Fruit fly (Drosophila melanogaster) whole organism, embryonic: ENCODE data around the gene mRpS9.

Experiments used
- Atf6 ChIP-seq: fragments of 200-800 bp; sonication (Bioruptor generic); IDR thresholded peaks from 2 replicates; pipeline ENCODE4 v1.3.6; 2022; ENCODE audit warnings: missing biosample characterization, missing genetic modification characterization
- Bteb2 ChIP-seq: fragments of 200-800 bp; sonication (Bioruptor generic); optimal IDR thresholded peaks from 2 replicates; lab custom pipeline; 2016; ENCODE audit warnings: missing biosample characterization, missing genetic modification characterization
- CG11093 ChIP-seq: fragments of 200-800 bp; sonication (Bioruptor generic); IDR thresholded peaks from 3 replicates; pipeline ENCODE4 v1.3.6; 2022; ENCODE audit warnings: missing biosample characterization, missing genetic modification characterization
- CG12155 ChIP-seq: fragments of 200-800 bp; sonication (Bioruptor generic); optimal IDR thresholded peaks from 3 replicates; lab custom pipeline; 2016; ENCODE audit warnings: missing biosample characterization, missing genetic modification characterization
- CG13424 ChIP-seq: fragments of 200-800 bp; sonication (Bioruptor generic); optimal IDR thresholded peaks from 2 replicates; lab custom pipeline; 2019; ENCODE audit warnings: missing biosample characterization, mild to moderate bottlenecking, missing genetic modification characterization, moderate library complexity
- CG16815 ChIP-seq: fragments of 200-800 bp; sonication (Bioruptor generic); optimal IDR thresholded peaks from 3 replicates; lab custom pipeline; 2017; ENCODE audit warnings: missing biosample characterization, mild to moderate bottlenecking, missing genetic modification characterization
- CG17912 ChIP-seq: fragments of 200-800 bp; sonication (Bioruptor generic); optimal IDR thresholded peaks from 2 replicates; lab custom pipeline; 2018; ENCODE audit warnings: missing biosample characterization, mild to moderate bottlenecking, missing genetic modification characterization
- CG2116 ChIP-seq: fragments of 200-800 bp; sonication (Bioruptor generic); optimal IDR thresholded peaks from 3 replicates; lab custom pipeline; 2018; ENCODE audit warnings: missing biosample characterization, mild to moderate bottlenecking, missing genetic modification characterization
- CG30020 ChIP-seq: fragments of 200-800 bp; optimal IDR thresholded peaks from 2 replicates; lab custom pipeline; 2019; ENCODE audit warnings: missing biosample characterization, mild to moderate bottlenecking, missing genetic modification characterization, moderate library complexity
- CG32532 ChIP-seq: fragments of 200-800 bp; sonication (Bioruptor generic); IDR thresholded peaks from 2 replicates; pipeline ENCODE4 v1.3.6; 2022; ENCODE audit warnings: missing biosample characterization, missing genetic modification characterization
- CG3407 ChIP-seq: fragments of 200-800 bp; sonication (Bioruptor generic); optimal IDR thresholded peaks from 2 replicates; lab custom pipeline; 2018; ENCODE audit warnings: missing biosample characterization, mild to moderate bottlenecking, missing genetic modification characterization
- CG3847 ChIP-seq: fragments of 200-800 bp; sonication (Bioruptor generic); IDR thresholded peaks from 2 replicates; pipeline ENCODE4 v1.3.6; 2022; ENCODE audit warnings: missing biosample characterization, missing genetic modification characterization
- CG6254 ChIP-seq: fragments of 200-800 bp; sonication (Bioruptor generic); optimal IDR thresholded peaks from 3 replicates; lab custom pipeline; 2017; ENCODE audit warnings: mild to moderate bottlenecking, missing biosample characterization, missing genetic modification reagents, missing genetic modification characterization
- CG6689 ChIP-seq: fragments of 200-800 bp; sonication (Bioruptor generic); IDR thresholded peaks from 2 replicates; pipeline ENCODE4 v1.3.6; 2022; ENCODE audit warnings: missing biosample characterization, missing genetic modification characterization
- CG7357 ChIP-seq: fragments of 200-800 bp; sonication (Bioruptor generic); IDR thresholded peaks from 3 replicates; pipeline ENCODE4 v1.3.6; 2022; ENCODE audit warnings: missing biosample characterization, missing genetic modification characterization
- CG7928 ChIP-seq: fragments of 200-800 bp; sonication (Bioruptor generic); optimal IDR thresholded peaks from 2 replicates; lab custom pipeline; 2017; ENCODE audit warnings: missing biosample characterization, mild to moderate bottlenecking, missing genetic modification characterization
- CG7963 ChIP-seq: fragments of 200-800 bp; sonication (Bioruptor generic); IDR thresholded peaks from 3 replicates; pipeline ENCODE4 v1.3.6; 2022; ENCODE audit warnings: missing biosample characterization, missing genetic modification characterization; ENCODE audit not compliant: partially characterized antibody
- CG9437 ChIP-seq: fragments of 200-800 bp; sonication (Bioruptor generic); optimal IDR thresholded peaks from 2 replicates; lab custom pipeline; 2018; ENCODE audit warnings: missing biosample characterization, mild to moderate bottlenecking, missing genetic modification characterization
- CHES-1-like ChIP-seq: fragments of 200-800 bp; sonication (Bioruptor generic); optimal IDR thresholded peaks from 2 replicates; lab custom pipeline; 2016; ENCODE audit warnings: missing biosample characterization, missing genetic modification characterization
- D19B ChIP-seq: fragments of 200-800 bp; sonication (Bioruptor generic); optimal IDR thresholded peaks from 2 replicates; lab custom pipeline; 2017; ENCODE audit warnings: missing biosample characterization, mild to moderate bottlenecking, missing genetic modification characterization
- Dek ChIP-seq: fragments of 200-800 bp; sonication (Bioruptor generic); optimal IDR thresholded peaks from 3 replicates; lab custom pipeline; 2019; ENCODE audit warnings: missing biosample characterization, mild to moderate bottlenecking, missing genetic modification characterization, moderate library complexity
- Doc3 ChIP-seq: fragments of 200-800 bp; sonication (Bioruptor generic); IDR thresholded peaks from 3 replicates; pipeline ENCODE4 v1.3.6; 2022; ENCODE audit warnings: missing biosample characterization, missing genetic modification characterization; ENCODE audit not compliant: partially characterized antibody
- Eip74EF ChIP-seq, 2 experiments: fragments of 200-800 bp in 1 of 2; fragments of >200 bp in 1 of 2; sonication (Bioruptor generic) in 1 of 2; optimal IDR thresholded peaks; 2 replicates each; lab custom pipeline; 2017 to 2019; ENCODE audit warnings: missing biosample characterization in 2 of 2, missing genetic modification characterization in 2 of 2, mild to moderate bottlenecking in 1 of 2, moderate library complexity in 1 of 2
- Fer2 ChIP-seq: fragments of 200-800 bp; sonication (Bioruptor generic); optimal IDR thresholded peaks from 2 replicates; lab custom pipeline; 2018; ENCODE audit warnings: missing biosample characterization, mild to moderate bottlenecking, missing genetic modification characterization, moderate library complexity
- Hmx ChIP-seq: fragments of 200-800 bp; sonication (Bioruptor generic); optimal IDR thresholded peaks from 2 replicates; lab custom pipeline; 2016; ENCODE audit warnings: missing biosample characterization, missing genetic modification characterization
- Hr3 ChIP-seq: fragments of 200-800 bp; sonication (Bioruptor generic); optimal IDR thresholded peaks from 3 replicates; lab custom pipeline; 2016; ENCODE audit warnings: missing biosample characterization, missing genetic modification characterization
- Hr78 ChIP-seq, 2 experiments: fragments of 200-800 bp in 1 of 2; fragments of >200 bp in 1 of 2; sonication (Bioruptor generic) in 1 of 2; optimal IDR thresholded peaks; 2 replicates each; lab custom pipeline; 2017 to 2019; ENCODE audit warnings: missing biosample characterization in 2 of 2, missing genetic modification characterization in 2 of 2, mild to moderate bottlenecking in 1 of 2, moderate library complexity in 1 of 2
- Med ChIP-seq: fragments of 200-800 bp; sonication (Bioruptor generic); peaks from one replicate; lab custom pipeline; 2016; ENCODE audit warnings: missing biosample characterization, missing genetic modification characterization, mild to moderate bottlenecking, inconsistent platforms, moderate library complexity
- Myb ChIP-seq: fragments of 200-800 bp; sonication (Bioruptor generic); optimal IDR thresholded peaks from 2 replicates; lab custom pipeline; 2016; ENCODE audit warnings: missing biosample characterization, missing genetic modification characterization
- NC2β ChIP-seq: fragments of 200-800 bp; sonication (Bioruptor generic); optimal IDR thresholded peaks from 2 replicates; lab custom pipeline; 2016; ENCODE audit warnings: missing biosample characterization, missing genetic modification characterization
- Oaz ChIP-seq: fragments of 200-800 bp; sonication (Bioruptor generic); IDR thresholded peaks from 2 replicates; pipeline ENCODE4 v1.3.6; 2022; ENCODE audit warnings: missing biosample characterization, missing genetic modification characterization
- Side ChIP-seq: fragments of 200-800 bp; sonication (Bioruptor generic); optimal IDR thresholded peaks from 2 replicates; lab custom pipeline; 2016; ENCODE audit warnings: missing biosample characterization, missing genetic modification characterization
- ash1 ChIP-seq: fragments of 200-800 bp; sonication (Bioruptor generic); optimal IDR thresholded peaks from 2 replicates; lab custom pipeline; 2018; ENCODE audit warnings: missing biosample characterization, mild to moderate bottlenecking, missing genetic modification characterization
- ato ChIP-seq: fragments of 200-800 bp; sonication (Bioruptor generic); IDR thresholded peaks from 2 replicates; pipeline ENCODE4 v1.3.6; 2022; ENCODE audit warnings: missing biosample characterization, missing genetic modification characterization; ENCODE audit not compliant: partially characterized antibody
- crc ChIP-seq: fragments of 200-800 bp; sonication (Bioruptor generic); optimal IDR thresholded peaks from 2 replicates; lab custom pipeline; 2016; ENCODE audit warnings: missing biosample characterization, missing genetic modification characterization
- crp ChIP-seq, 2 experiments: fragments of 200-800 bp; sonication (Bioruptor generic); optimal IDR thresholded peaks; 2 replicates in 1 of 2; 3 replicates in 1 of 2; lab custom pipeline; 2017; ENCODE audit warnings: missing biosample characterization in 2 of 2, missing genetic modification characterization in 2 of 2, mild to moderate bottlenecking in 1 of 2, moderate library complexity in 1 of 2
- dysf ChIP-seq: fragments of 200-800 bp; sonication (Bioruptor generic); IDR thresholded peaks from 3 replicates; pipeline ENCODE4 v1.3.6; 2022; ENCODE audit warnings: missing biosample characterization, missing genetic modification characterization
- fd3F ChIP-seq: fragments of 200-800 bp; sonication (Bioruptor generic); optimal IDR thresholded peaks from 2 replicates; lab custom pipeline; 2018; ENCODE audit warnings: missing biosample characterization, mild to moderate bottlenecking, missing genetic modification characterization, moderate library complexity
- ftz-f1 ChIP-seq: fragments of 200-800 bp; sonication (Bioruptor generic); optimal IDR thresholded peaks from 2 replicates; lab custom pipeline; 2016; ENCODE audit warnings: missing biosample characterization, missing genetic modification characterization
- knrl ChIP-seq: fragments of 200-800 bp; sonication (Bioruptor generic); IDR thresholded peaks from 3 replicates; pipeline ENCODE4 v1.3.6; 2022; ENCODE audit warnings: missing biosample characterization, missing genetic modification characterization; ENCODE audit not compliant: partially characterized antibody
- mam ChIP-seq: fragments of 200-800 bp; sonication (Bioruptor generic); optimal IDR thresholded peaks from 3 replicates; lab custom pipeline; 2016; ENCODE audit warnings: missing biosample characterization, missing genetic modification characterization
- pb ChIP-seq: fragments of 200-800 bp; sonication (Bioruptor generic); optimal IDR thresholded peaks from 3 replicates; lab custom pipeline; 2016; ENCODE audit warnings: missing biosample characterization, missing genetic modification characterization
- pfk ChIP-seq: fragments of 200-800 bp; sonication (Bioruptor generic); optimal IDR thresholded peaks from 2 replicates; lab custom pipeline; 2018; ENCODE audit warnings: missing biosample characterization, mild to moderate bottlenecking, missing genetic modification characterization, moderate library complexity
- slp2 ChIP-seq: fragments of 200-800 bp; sonication (Bioruptor generic); optimal IDR thresholded peaks from 2 replicates; lab custom pipeline; 2016; ENCODE audit warnings: missing biosample characterization, missing genetic modification characterization
- ssp ChIP-seq: fragments of 200-800 bp; sonication (Bioruptor generic); IDR thresholded peaks from 2 replicates; pipeline ENCODE4 v1.3.6; 2022; ENCODE audit warnings: missing biosample characterization, missing genetic modification characterization
- tio ChIP-seq: fragments of 200-800 bp; sonication (Bioruptor generic); optimal IDR thresholded peaks from 2 replicates; lab custom pipeline; 2017; ENCODE audit warnings: missing biosample characterization, missing genetic modification characterization, inconsistent platforms
- tna ChIP-seq: fragments of 200-800 bp; sonication (Bioruptor generic); IDR thresholded peaks from 2 replicates; pipeline ENCODE4 v1.3.6; 2022; ENCODE audit warnings: missing biosample characterization, missing genetic modification characterization; ENCODE audit not compliant: partially characterized antibody
- zen ChIP-seq: fragments of 200-800 bp; sonication (Bioruptor generic); optimal IDR thresholded peaks from 3 replicates; lab custom pipeline; 2018; ENCODE audit warnings: missing biosample characterization, mild to moderate bottlenecking, missing genetic modification characterization, moderate library complexity
- zf30C ChIP-seq: fragments of 200-800 bp; sonication (Bioruptor generic); optimal IDR thresholded peaks from 3 replicates; lab custom pipeline; 2018; ENCODE audit warnings: missing biosample characterization, mild to moderate bottlenecking, missing genetic modification characterization
- zfh2 ChIP-seq: fragments of 200-800 bp; sonication (Bioruptor generic); optimal IDR thresholded peaks from 2 replicates; lab custom pipeline; 2016; ENCODE audit warnings: missing biosample characterization, missing genetic modification characterization

The mRpS9 gene

DNA sequence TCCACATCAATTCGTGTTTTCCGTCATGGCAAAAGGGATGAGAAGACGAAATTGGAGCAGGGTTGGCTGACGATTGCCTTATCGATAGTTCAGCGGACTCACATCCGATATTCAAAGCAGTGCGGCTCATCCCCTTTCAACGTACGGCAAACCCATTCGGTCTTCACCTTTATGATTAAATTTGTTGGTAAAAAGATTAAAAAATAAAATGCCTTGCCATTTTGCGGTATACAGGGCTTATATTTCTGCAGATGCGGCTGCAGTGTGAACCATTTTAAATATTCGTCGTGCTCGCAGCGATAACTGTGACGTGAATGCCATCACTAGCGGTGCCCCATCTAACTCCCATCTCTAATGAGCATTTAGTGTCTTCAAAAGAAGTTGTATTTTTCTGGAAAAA, 4.8 kb upstream of the mRpS9 start, which contains the start of the genes Taf7 and EMC1 (continued):
- TF ChIP-seq CG13424 (tag; lab: Kevin White, UChicago): peak; percentile 47
- TF ChIP-seq Doc3 (GFP tag; lab: Robert Waterston, UW): peak; percentile 89
- TF ChIP-seq D19B: no peak
- no peak for TF ChIP-seq CG11093 (GFP tag; lab: Robert Waterston, UW)
- peak; percentile 82 for TF ChIP-seq CG7928 (GFP tag; lab: Kevin White, UChicago)
- peak; percentile 100 for TF ChIP-seq knrl (GFP tag; lab: Robert Waterston, UW)
- TF ChIP-seq tna: peak; percentile 77; the same call in 1 of the 2 replicates
- TF ChIP-seq Dek (tag; lab: Kevin White, UChicago): no peak
- peak; percentile 35 for TF ChIP-seq pb (GFP tag; lab: Kevin White, UChicago)
- TF ChIP-seq ftz-f1: peak; percentile 20
- TF ChIP-seq CG3847: peak; percentile 39; the same call in 1 of the 2 replicates
- TF ChIP-seq Med (GFP tag; lab: Kevin White, UChicago): peak; percentile 83
- peak; percentile 12 for TF ChIP-seq CG16815 (GFP tag; lab: Kevin White, UChicago)
- TF ChIP-seq zfh2 (GFP tag; lab: Kevin White, UChicago): peak; percentile 58
- TF ChIP-seq slp2 (GFP tag; lab: Kevin White, UChicago): peak; percentile 10
- TF ChIP-seq Myb (GFP tag; lab: Kevin White, UChicago): peak; percentile 56
- peak; percentile 100 for TF ChIP-seq CG7357 (GFP tag; lab: Robert Waterston, UW)
- peak; percentile 98 for TF ChIP-seq CG2116 (GFP tag; lab: Kevin White, UChicago)
- 0 out of 2 replicates have a peak, but pooled peaks have one; percentile 22 for TF ChIP-seq CG32532
- no peak for TF ChIP-seq CG6254 (GFP tag; lab: Kevin White, UChicago)
- TF ChIP-seq NC2β (GFP tag; lab: Kevin White, UChicago): peak; percentile 8
- TF ChIP-seq CG3407 (GFP tag; lab: Kevin White, UChicago): no peak
- TF ChIP-seq Bteb2 (GFP tag; lab: Kevin White, UChicago): no peak
- TF ChIP-seq Oaz (GFP tag; lab: Robert Waterston, UW): no peak
- peak; percentile 16 for TF ChIP-seq CG12155 (GFP tag; lab: Kevin White, UChicago)
- no peak for TF ChIP-seq Hr78 (GFP tag; optimal IDR thresholded peaks at IDR 0.05; lab: Kevin White, UChicago)
- no peak for TF ChIP-seq fd3F (GFP tag; lab: Kevin White, UChicago)
- TF ChIP-seq ash1: no peak
- no peak for TF ChIP-seq CG17912 (GFP tag; lab: Kevin White, UChicago)
- peak; percentile 92 for TF ChIP-seq Hr3 (GFP tag; lab: Kevin White, UChicago)
- TF ChIP-seq Side (GFP tag; lab: Kevin White, UChicago): peak; percentile 47
- TF ChIP-seq mam (GFP tag; lab: Kevin White, UChicago): peak; percentile 72
- TF ChIP-seq zen (tag; lab: Kevin White, UChicago): peak; percentile 47
- peak in 1 of 2 experiments; percentile 49 for TF ChIP-seq crp (GFP tag; optimal IDR thresholded peaks at IDR 0.05; lab: Kevin White, UChicago)
- TF ChIP-seq ssp (GFP tag; lab: Robert Waterston, UW): peak; percentile 90
- TF ChIP-seq tio (GFP tag; lab: Kevin White, UChicago): no peak
- TF ChIP-seq CG6689: no peak
- no peak for TF ChIP-seq Hmx (GFP tag; lab: Kevin White, UChicago)
- TF ChIP-seq CHES-1-like (GFP tag; lab: Kevin White, UChicago): peak; percentile 75
- TF ChIP-seq CG30020 (tag; lab: Kevin White, UChicago): peak; percentile 86
- peak; percentile 81 for TF ChIP-seq CG7963 (GFP tag; lab: Robert Waterston, UW)
- no peak for TF ChIP-seq zf30C (GFP tag; lab: Kevin White, UChicago)
- TF ChIP-seq CG9437 (GFP tag; lab: Kevin White, UChicago): no peak
- TF ChIP-seq Fer2 (tag; lab: Kevin White, UChicago): no peak
- TF ChIP-seq pfk (GFP tag; lab: Kevin White, UChicago): no peak
- no peak for TF ChIP-seq crc (GFP tag; lab: Kevin White, UChicago)
- no peak for TF ChIP-seq Eip74EF (GFP tag; optimal IDR thresholded peaks at IDR 0.05; lab: Kevin White, UChicago)
- TF ChIP-seq ato (GFP tag; lab: Robert Waterston, UW): no peak; the same call in none of the 2 replicates
- TF ChIP-seq dysf (GFP tag; lab: Robert Waterston, UW): no peak
- TF ChIP-seq Atf6: no peak
